Fruit fly (Drosophila melanogaster) whole organism: Measurements from ENCODE around the gene Pi3K21B.

ENCODE experiments used
- CG8478 ChIP-seq: fragments of >200 bp; optimal IDR thresholded peaks from 2 replicates; lab custom pipeline; 2018; ENCODE audit warnings: inconsistent platforms
- Dll ChIP-seq: fragments of >200 bp; optimal IDR thresholded peaks from 2 replicates; lab custom pipeline; 2017
- EcR ChIP-seq, 2 experiments: fragments of >200 bp; optimal IDR thresholded peaks; 2 replicates each; lab custom pipeline; 2017; ENCODE audit warnings: missing biosample characterization in 2 of 2, missing genetic modification characterization in 2 of 2, missing genetic modification reagents in 2 of 2
- pan ChIP-seq: fragments of >200 bp; optimal IDR thresholded peaks from 2 replicates; lab custom pipeline; 2017
- psq ChIP-seq: fragments of >200 bp; optimal IDR thresholded peaks from 2 replicates; lab custom pipeline; 2017
- usp ChIP-seq: fragments of >200 bp; optimal IDR thresholded peaks from 2 replicates; lab custom pipeline; 2017; ENCODE audit warnings: missing biosample characterization, missing genetic modification characterization, mixed read lengths

- no peak for TF ChIP-seq psq (lab: Kevin White, UChicago)
- TF ChIP-seq usp (GFP tag; lab: Kevin White, UChicago) = no peak
- no peak for TF ChIP-seq CG8478 (lab: Kevin White, UChicago)
- TF ChIP-seq Dll = no peak
- TF ChIP-seq EcR (GFP tag; optimal IDR thresholded peaks at IDR 0.05; lab: Kevin White, UChicago) = no peak
- TF ChIP-seq pan (lab: Kevin White, UChicago) = no peak
These were observed 19.5 kb upstream of the Pi3K21B start, which contains the start of gene CG17078 for dm6 chr2L:278134-278533.
